Worm (Caenorhabditis elegans) whole organism, early embryonic: ENCODE data around the gene sel-11.

Experiments used
- B0310.2 ChIP-seq: sonication (generic microtip); optimal IDR thresholded peaks from 2 replicates; lab custom pipeline; 2016; ENCODE audit warnings: mild to moderate bottlenecking, missing genetic modification characterization, missing compliant biosample characterization
- ama-1 ChIP-seq: fragments of 150-350 bp; optimal IDR thresholded peaks from 2 replicates; lab custom pipeline; 2014
- ceh-36 ChIP-seq: sonication (generic microtip); optimal IDR thresholded peaks from 2 replicates; lab custom pipeline; 2016; ENCODE audit warnings: missing genetic modification characterization, inconsistent platforms, missing compliant biosample characterization
- flt-1 ChIP-seq: fragments of 200-800 bp; sonication (Bioruptor generic); IDR thresholded peaks from 2 replicates; pipeline ENCODE4 v1.3.6; 2022; ENCODE audit warnings: missing genetic modification characterization, missing compliant biosample characterization
- hmg-4 ChIP-seq: fragments of 200-800 bp; sonication (Bioruptor generic); optimal IDR thresholded peaks from 2 replicates; lab custom pipeline; 2018; ENCODE audit warnings: mild to moderate bottlenecking, missing genetic modification characterization, missing compliant biosample characterization
- tbx-11 ChIP-seq: fragments of 200-800 bp; sonication (Bioruptor generic); IDR thresholded peaks from 2 replicates; pipeline ENCODE4 v1.3.6; 2022; ENCODE audit warnings: missing genetic modification characterization, missing compliant biosample characterization
- tra-4 ChIP-seq: sonication (generic microtip); optimal IDR thresholded peaks from 2 replicates; lab custom pipeline; 2017; ENCODE audit warnings: missing genetic modification characterization, missing compliant biosample characterization

ce11 chrV:11722858-11723257 is 44.3 kb upstream of the sel-11 start:
- TF ChIP-seq ceh-36 (tag; lab: Kevin White, UChicago) (no peak), tbx-11 (no peak), flt-1 (GFP tag; lab: Robert Waterston, UW) (no peak), ama-1 (no peak), tra-4 (tag; lab: Kevin White, UChicago) (no peak), hmg-4 (GFP tag; lab: Kevin White, UChicago) (no peak), B0310.2 (tag; lab: Kevin White, UChicago) (no peak)
